ENCODE assay signal across 1 fruit fly cellular context in genomic region chr3R:15347822-15348221, dm6.
TF ChIP-seq lines count a peak whose summit lies in the region.

CG42726 (plus strand) TSS chr3R:15348048.
CG42727 (plus strand) TSS chr3R:15348048.

TF ChIP-seq in whole organism, embryonic, 481 proteins besides CTCF, POLR2A, EP300 and RAD21 (continued from another document and continues in another):
- no peak for TF ChIP-seq sc (optimal IDR thresholded peaks at IDR 0.05; lab: Kevin White, UChicago)
- TF ChIP-seq sc (GFP tag; optimal IDR thresholded peaks at IDR 0.05; lab: Kevin White, UChicago) = no peak
- TF ChIP-seq Opbp (GFP tag; IDR thresholded peaks at IDR 0.05; lab: Robert Waterston, UW; ENCODE audit: partially characterized antibody) = no peak
- peak; percentile 20 for TF ChIP-seq lbe (GFP tag; optimal IDR thresholded peaks at IDR 0.05; lab: Kevin White, UChicago)
- TF ChIP-seq CG15269 (tag; optimal IDR thresholded peaks at IDR 0.05; lab: Kevin White, UChicago) = peak; percentile 18
- TF ChIP-seq hb (GFP tag; IDR thresholded peaks at IDR 0.05; lab: Robert Waterston, UW; ENCODE audit: partially characterized antibody) = no peak
- TF ChIP-seq Stat92E (GFP tag; optimal IDR thresholded peaks at IDR 0.05; lab: Kevin White, UChicago) = no peak
- TF ChIP-seq CG11093 (GFP tag; IDR thresholded peaks at IDR 0.05; lab: Robert Waterston, UW) = no peak
- peak; percentile 22 for TF ChIP-seq CoRest (tag; optimal IDR thresholded peaks at IDR 0.05; lab: Kevin White, UChicago)
- TF ChIP-seq CG8944 (GFP tag; optimal IDR thresholded peaks at IDR 0.05; lab: Kevin White, UChicago) = no peak
- peak; percentile 48 for TF ChIP-seq PHDP (tag; optimal IDR thresholded peaks at IDR 0.05; lab: Kevin White, UChicago)
- peak; percentile 2 for TF ChIP-seq CG7556 (GFP tag; optimal IDR thresholded peaks at IDR 0.05; lab: Kevin White, UChicago)
- TF ChIP-seq CG7745 (tag; optimal IDR thresholded peaks at IDR 0.05; lab: Kevin White, UChicago) = no peak
- no peak for TF ChIP-seq scrt (GFP tag; optimal IDR thresholded peaks at IDR 0.05; lab: Kevin White, UChicago)
- TF ChIP-seq Nf-YA (GFP tag; IDR thresholded peaks at IDR 0.05; lab: Robert Waterston, UW) = no peak
- peak; percentile 36 for TF ChIP-seq NfI (GFP tag; optimal IDR thresholded peaks at IDR 0.05; lab: Kevin White, UChicago)
- TF ChIP-seq CG7928 (GFP tag; optimal IDR thresholded peaks at IDR 0.05; lab: Kevin White, UChicago) = no peak
- TF ChIP-seq crp (GFP tag; optimal IDR thresholded peaks at IDR 0.05; lab: Kevin White, UChicago) = peak in 1 of 2 experiments; percentile 62
- TF ChIP-seq Dp (GFP tag; optimal IDR thresholded peaks at IDR 0.05; lab: Kevin White, UChicago) = no peak
- no peak for TF ChIP-seq MTF-1 (GFP tag; optimal IDR thresholded peaks at IDR 0.05; lab: Kevin White, UChicago; ENCODE audit: borderline replicate concordance)
- TF ChIP-seq CG34422 (GFP tag; IDR thresholded peaks at IDR 0.05; lab: Robert Waterston, UW) = 0 out of 3 replicates have a peak, but pooled peaks have one; percentile 39
- TF ChIP-seq bowl (GFP tag; IDR thresholded peaks at IDR 0.05; lab: Robert Waterston, UW) = no peak
- no peak for TF ChIP-seq Adf1 (GFP tag; IDR thresholded peaks at IDR 0.05; lab: Robert Waterston, UW)
- TF ChIP-seq CG2120 (GFP tag; optimal IDR thresholded peaks at IDR 0.05; lab: Kevin White, UChicago) = peak; percentile 62
- TF ChIP-seq ewg (GFP tag; optimal IDR thresholded peaks at IDR 0.05; lab: Kevin White, UChicago) = no peak
- TF ChIP-seq CG10979 (tag; optimal IDR thresholded peaks at IDR 0.05; lab: Kevin White, UChicago) = peak; percentile 30
- TF ChIP-seq CG3995 (GFP tag; optimal IDR thresholded peaks at IDR 0.05; lab: Kevin White, UChicago) = no peak
- no peak for TF ChIP-seq CG10209 (GFP tag; optimal IDR thresholded peaks at IDR 0.05; lab: Kevin White, UChicago)
- no peak for TF ChIP-seq p53 (GFP tag; optimal IDR thresholded peaks at IDR 0.05; lab: Kevin White, UChicago)
- TF ChIP-seq Hmr (GFP tag; optimal IDR thresholded peaks at IDR 0.05; lab: Kevin White, UChicago) = peak; percentile 17
- TF ChIP-seq ATbp (GFP tag; optimal IDR thresholded peaks at IDR 0.05; lab: Kevin White, UChicago) = no peak
- TF ChIP-seq ind (GFP tag; optimal IDR thresholded peaks at IDR 0.05; lab: Kevin White, UChicago) = peak; percentile 39
- no peak for TF ChIP-seq Max (GFP tag; optimal IDR thresholded peaks at IDR 0.05; lab: Kevin White, UChicago)
- TF ChIP-seq sens-2 (GFP tag; IDR thresholded peaks at IDR 0.05; lab: Robert Waterston, UW) = peak; percentile 35; the same call in 1 of the 2 replicates
- no peak for TF ChIP-seq cwo (GFP tag; optimal IDR thresholded peaks at IDR 0.05; lab: Kevin White, UChicago)
- TF ChIP-seq CG8478 (optimal IDR thresholded peaks at IDR 0.05; lab: Kevin White, UChicago) = no peak
- TF ChIP-seq jigr1 (GFP tag; IDR thresholded peaks at IDR 0.05; lab: Robert Waterston, UW) = no peak
- no peak for TF ChIP-seq CHES-1-like (GFP tag; optimal IDR thresholded peaks at IDR 0.05; lab: Kevin White, UChicago)
- no peak for TF ChIP-seq CG12219 (GFP tag; optimal IDR thresholded peaks at IDR 0.05; lab: Kevin White, UChicago)
- TF ChIP-seq pnt (GFP tag; optimal IDR thresholded peaks at IDR 0.05; lab: Kevin White, UChicago) = no peak
- TF ChIP-seq MBD-R2 (GFP tag; IDR thresholded peaks at IDR 0.05; lab: Robert Waterston, UW) = peak; percentile 94
- no peak for TF ChIP-seq CG13123 (GFP tag; optimal IDR thresholded peaks at IDR 0.05; lab: Kevin White, UChicago)
- no peak for TF ChIP-seq CG31224 (GFP tag; IDR thresholded peaks at IDR 0.05; lab: Robert Waterston, UW)
- TF ChIP-seq CG3847 (GFP tag; IDR thresholded peaks at IDR 0.05; lab: Robert Waterston, UW) = peak; percentile 18; the same call in 1 of the 2 replicates
- TF ChIP-seq CG6791 (GFP tag; IDR thresholded peaks at IDR 0.05; lab: Robert Waterston, UW; ENCODE audit: partially characterized antibody) = no peak
- no peak for TF ChIP-seq CG13624 (GFP tag; optimal IDR thresholded peaks at IDR 0.05; lab: Kevin White, UChicago)
- peak; percentile 10; the same call in 1 of the 2 replicates for TF ChIP-seq Awh (GFP tag; IDR thresholded peaks at IDR 0.05; lab: Robert Waterston, UW)
- TF ChIP-seq otp (GFP tag; IDR thresholded peaks at IDR 0.05; lab: Robert Waterston, UW) = no peak
- no peak for TF ChIP-seq Elba2 (GFP tag; optimal IDR thresholded peaks at IDR 0.05; lab: Kevin White, UChicago)
- no peak for TF ChIP-seq Sox102F (GFP tag; optimal IDR thresholded peaks at IDR 0.05; lab: Kevin White, UChicago)
- TF ChIP-seq CG14710 (tag; optimal IDR thresholded peaks at IDR 0.05; lab: Kevin White, UChicago) = peak; percentile 26
- no peak for TF ChIP-seq CG2129 (GFP tag; IDR thresholded peaks at IDR 0.05; lab: Robert Waterston, UW; ENCODE audit: partially characterized antibody)
- no peak for TF ChIP-seq Usf (GFP tag; optimal IDR thresholded peaks at IDR 0.05; lab: Kevin White, UChicago)
- TF ChIP-seq pzg (GFP tag; optimal IDR thresholded peaks at IDR 0.05; lab: Kevin White, UChicago) = peak; percentile 33
- TF ChIP-seq CG5953 (GFP tag; IDR thresholded peaks at IDR 0.05; lab: Robert Waterston, UW) = no peak
- no peak for TF ChIP-seq Tbp (GFP tag; optimal IDR thresholded peaks at IDR 0.05; lab: Kevin White, UChicago)
- no peak for TF ChIP-seq Optix (GFP tag; IDR thresholded peaks at IDR 0.05; lab: Robert Waterston, UW)
- no peak for TF ChIP-seq CG12769 (tag; optimal IDR thresholded peaks at IDR 0.05; lab: Kevin White, UChicago)
- no peak for TF ChIP-seq CG2889 (GFP tag; IDR thresholded peaks at IDR 0.05; lab: Robert Waterston, UW)
- TF ChIP-seq Bteb2 (GFP tag; optimal IDR thresholded peaks at IDR 0.05; lab: Kevin White, UChicago) = peak; percentile 27
- TF ChIP-seq Oli (tag; optimal IDR thresholded peaks at IDR 0.05; lab: Kevin White, UChicago) = peak; percentile 26
- TF ChIP-seq sqz (GFP tag; optimal IDR thresholded peaks at IDR 0.05; lab: Kevin White, UChicago) = no peak
- no peak for TF ChIP-seq CG13296 (GFP tag; optimal IDR thresholded peaks at IDR 0.05; lab: Kevin White, UChicago)
- TF ChIP-seq Bdp1 (GFP tag; optimal IDR thresholded peaks at IDR 0.05; lab: Kevin White, UChicago) = peak; percentile 15
- peak; percentile 8 for TF ChIP-seq CG1233 (GFP tag; optimal IDR thresholded peaks at IDR 0.05; lab: Kevin White, UChicago)
- TF ChIP-seq CG13287 (GFP tag; IDR thresholded peaks at IDR 0.05; lab: Robert Waterston, UW; ENCODE audit: partially characterized antibody) = no peak; the same call in 1 of the 2 replicates
- peak; percentile 8 for TF ChIP-seq CG9727 (GFP tag; optimal IDR thresholded peaks at IDR 0.05; lab: Kevin White, UChicago)
- TF ChIP-seq CG9215 (GFP tag; IDR thresholded peaks at IDR 0.05; lab: Robert Waterston, UW) = no peak
- no peak for TF ChIP-seq Dip3 (GFP tag; optimal IDR thresholded peaks at IDR 0.05; lab: Kevin White, UChicago)
- peak; percentile 14; the same call in 1 of the 3 replicates for TF ChIP-seq tgo (GFP tag; IDR thresholded peaks at IDR 0.05; lab: Robert Waterston, UW)
- no peak for TF ChIP-seq Lpt (GFP tag; optimal IDR thresholded peaks at IDR 0.05; lab: Kevin White, UChicago)
- peak; percentile 41; the same call in 1 of the 2 replicates for TF ChIP-seq ranshi (GFP tag; IDR thresholded peaks at IDR 0.05; lab: Robert Waterston, UW)
- TF ChIP-seq Hsf (GFP tag; optimal IDR thresholded peaks at IDR 0.05; lab: Kevin White, UChicago) = peak; percentile 55
- TF ChIP-seq Spps (tag; optimal IDR thresholded peaks at IDR 0.05; lab: Kevin White, UChicago) = no peak
- TF ChIP-seq fru (optimal IDR thresholded peaks at IDR 0.05; lab: Kevin White, UChicago) = no peak
- TF ChIP-seq hbn (GFP tag; IDR thresholded peaks at IDR 0.05; lab: Robert Waterston, UW; ENCODE audit: partially characterized antibody) = no peak
- no peak for TF ChIP-seq mld (GFP tag; IDR thresholded peaks at IDR 0.05; lab: Robert Waterston, UW; ENCODE audit: partially characterized antibody)
- TF ChIP-seq dmrt11E (tag; optimal IDR thresholded peaks at IDR 0.05; lab: Kevin White, UChicago) = peak; percentile 9
- 0 out of 3 replicates have a peak, but pooled peaks have one; percentile 27 for TF ChIP-seq gce (GFP tag; IDR thresholded peaks at IDR 0.05; lab: Robert Waterston, UW)
- TF ChIP-seq CG11398 (GFP tag; optimal IDR thresholded peaks at IDR 0.05; lab: Kevin White, UChicago) = no peak
- TF ChIP-seq CG3407 (GFP tag; optimal IDR thresholded peaks at IDR 0.05; lab: Kevin White, UChicago) = no peak
- TF ChIP-seq sug (tag; optimal IDR thresholded peaks at IDR 0.05; lab: Kevin White, UChicago) = no peak
- TF ChIP-seq toy (GFP tag; IDR thresholded peaks at IDR 0.05; lab: Robert Waterston, UW) = no peak
- no peak for TF ChIP-seq HHEX (GFP tag; optimal IDR thresholded peaks at IDR 0.05; lab: Kevin White, UChicago)
- no peak for TF ChIP-seq CG10431 (GFP tag; optimal IDR thresholded peaks at IDR 0.05; lab: Kevin White, UChicago)
- TF ChIP-seq CG14050 (GFP tag; IDR thresholded peaks at IDR 0.05; lab: Robert Waterston, UW) = no peak
- peak; percentile 23 for TF ChIP-seq stwl (tag; optimal IDR thresholded peaks at IDR 0.05; lab: Kevin White, UChicago)
- TF ChIP-seq aop (GFP tag; IDR thresholded peaks at IDR 0.05; lab: Robert Waterston, UW) = no peak
- no peak for TF ChIP-seq CG7987 (GFP tag; optimal IDR thresholded peaks at IDR 0.05; lab: Kevin White, UChicago)
- TF ChIP-seq wor (GFP tag; IDR thresholded peaks at IDR 0.05; lab: Robert Waterston, UW) = no peak
- no peak for TF ChIP-seq yki (optimal IDR thresholded peaks at IDR 0.05; lab: Kevin White, UChicago)
- TF ChIP-seq CG17912 (GFP tag; optimal IDR thresholded peaks at IDR 0.05; lab: Kevin White, UChicago) = no peak
- peak; percentile 7 for TF ChIP-seq gcm (GFP tag; optimal IDR thresholded peaks at IDR 0.05; lab: Kevin White, UChicago)
- no peak for TF ChIP-seq Neu2 (GFP tag; optimal IDR thresholded peaks at IDR 0.05; lab: Kevin White, UChicago; ENCODE audit: borderline replicate concordance)
- no peak for TF ChIP-seq so (GFP tag; IDR thresholded peaks at IDR 0.05; lab: Robert Waterston, UW)
- no peak for TF ChIP-seq CG17328 (GFP tag; IDR thresholded peaks at IDR 0.05; lab: Robert Waterston, UW)
- TF ChIP-seq btn (GFP tag; optimal IDR thresholded peaks at IDR 0.05; lab: Kevin White, UChicago) = no peak
- peak; percentile 13 for TF ChIP-seq HLH54F (GFP tag; optimal IDR thresholded peaks at IDR 0.05; lab: Kevin White, UChicago)
- no peak for TF ChIP-seq CG10274 (GFP tag; optimal IDR thresholded peaks at IDR 0.05; lab: Kevin White, UChicago)
- TF ChIP-seq tup (GFP tag; optimal IDR thresholded peaks at IDR 0.05; lab: Kevin White, UChicago) = no peak
- TF ChIP-seq Lim3 (GFP tag; IDR thresholded peaks at IDR 0.05; lab: Robert Waterston, UW) = no peak
- TF ChIP-seq CG14667 (GFP tag; IDR thresholded peaks at IDR 0.05; lab: Robert Waterston, UW) = no peak
- TF ChIP-seq CG17385 (GFP tag; optimal IDR thresholded peaks at IDR 0.05; lab: Kevin White, UChicago) = peak; percentile 96
- TF ChIP-seq Gsc (GFP tag; IDR thresholded peaks at IDR 0.05; lab: Robert Waterston, UW) = no peak
- no peak for TF ChIP-seq corto (GFP tag; optimal IDR thresholded peaks at IDR 0.05; lab: Kevin White, UChicago)
- TF ChIP-seq CG10366 (GFP tag; IDR thresholded peaks at IDR 0.05; lab: Robert Waterston, UW) = peak; percentile 40; the same call in 1 of the 2 replicates
- no peak for TF ChIP-seq pita (GFP tag; optimal IDR thresholded peaks at IDR 0.05; lab: Kevin White, UChicago)
- TF ChIP-seq CG15479 (GFP tag; optimal IDR thresholded peaks at IDR 0.05; lab: Kevin White, UChicago) = no peak
- TF ChIP-seq Kr (GFP tag; optimal IDR thresholded peaks at IDR 0.05; lab: Kevin White, UChicago) = no peak
- TF ChIP-seq MESR4 (GFP tag; optimal IDR thresholded peaks at IDR 0.05; lab: Kevin White, UChicago) = peak; percentile 75
- TF ChIP-seq crc (GFP tag; optimal IDR thresholded peaks at IDR 0.05; lab: Kevin White, UChicago) = no peak
- no peak for TF ChIP-seq CG10543 (GFP tag; optimal IDR thresholded peaks at IDR 0.05; lab: Kevin White, UChicago)
- no peak for TF ChIP-seq NK7.1 (GFP tag; optimal IDR thresholded peaks at IDR 0.05; lab: Kevin White, UChicago)
- peak; percentile 11; the same call in 1 of the 2 replicates for TF ChIP-seq Oaz (GFP tag; IDR thresholded peaks at IDR 0.05; lab: Robert Waterston, UW)
- peak; percentile 43; the same call in 1 of the 3 replicates for TF ChIP-seq ken (GFP tag; IDR thresholded peaks at IDR 0.05; lab: Robert Waterston, UW)
- TF ChIP-seq sna (GFP tag; IDR thresholded peaks at IDR 0.05; lab: Robert Waterston, UW; ENCODE audit: partially characterized antibody) = no peak
- TF ChIP-seq CG17612 (GFP tag; IDR thresholded peaks at IDR 0.05; lab: Robert Waterston, UW) = 0 out of 2 replicates have a peak, but pooled peaks have one; percentile 33
- no peak for TF ChIP-seq CG6854 (GFP tag; optimal IDR thresholded peaks at IDR 0.05; lab: Kevin White, UChicago)
- no peak for TF ChIP-seq bigmax (GFP tag; optimal IDR thresholded peaks at IDR 0.05; lab: Kevin White, UChicago)
- TF ChIP-seq ftz-f1 (GFP tag; optimal IDR thresholded peaks at IDR 0.05; lab: Kevin White, UChicago) = no peak
- TF ChIP-seq CG1647 (GFP tag; optimal IDR thresholded peaks at IDR 0.05; lab: Kevin White, UChicago) = peak; percentile 1
- TF ChIP-seq chn (GFP tag; optimal IDR thresholded peaks at IDR 0.05; lab: Kevin White, UChicago) = no peak
- TF ChIP-seq org-1 (GFP tag; optimal IDR thresholded peaks at IDR 0.05; lab: Kevin White, UChicago) = no peak
- no peak for TF ChIP-seq nerfin-2 (GFP tag; IDR thresholded peaks at IDR 0.05; lab: Robert Waterston, UW; ENCODE audit: partially characterized antibody)
- TF ChIP-seq CG14860 (GFP tag; IDR thresholded peaks at IDR 0.05; lab: Robert Waterston, UW; ENCODE audit: partially characterized antibody) = no peak
- TF ChIP-seq az2 (GFP tag; optimal IDR thresholded peaks at IDR 0.05; lab: Kevin White, UChicago) = peak; percentile 2
- TF ChIP-seq grn (GFP tag; optimal IDR thresholded peaks at IDR 0.05; lab: Kevin White, UChicago) = no peak
- TF ChIP-seq CG6689 (GFP tag; IDR thresholded peaks at IDR 0.05; lab: Robert Waterston, UW) = peak; percentile 38; the same call in 1 of the 2 replicates
- peak; percentile 55 for TF ChIP-seq CG2712 (tag; optimal IDR thresholded peaks at IDR 0.05; lab: Kevin White, UChicago)
- no peak for TF ChIP-seq amos (GFP tag; IDR thresholded peaks at IDR 0.05; lab: Robert Waterston, UW; ENCODE audit: partially characterized antibody)
- peak; percentile 51 for TF ChIP-seq tin (GFP tag; optimal IDR thresholded peaks at IDR 0.05; lab: Kevin White, UChicago)
- TF ChIP-seq disco-r (GFP tag; optimal IDR thresholded peaks at IDR 0.05; lab: Kevin White, UChicago) = no peak
- TF ChIP-seq CG16863 (GFP tag; optimal IDR thresholded peaks at IDR 0.05; lab: Kevin White, UChicago) = no peak
